Worm (Caenorhabditis elegans): ENCODE results near the gene Y41G9A.5.

Y41G9A.5 gene

ce11 chrX:2990145-2990544, 43.7 kb downstream of the Y41G9A.5 start:
- TF ChIP-seq lim-6 (tag; optimal IDR thresholded peaks at IDR 0.05): no peak
- no peak for TF ChIP-seq ceh-18 (tag; optimal IDR thresholded peaks at IDR 0.05)
- TF ChIP-seq sdc-2 (tag; optimal IDR thresholded peaks at IDR 0.05): no peak
- no peak for TF ChIP-seq zip-5 (tag; optimal IDR thresholded peaks at IDR 0.05)
- no peak for TF ChIP-seq pqm-1 (tag; optimal IDR thresholded peaks at IDR 0.05)
- no peak for TF ChIP-seq hlh-6 (tag; optimal IDR thresholded peaks at IDR 0.05)
- no peak for TF ChIP-seq gmeb-2 (tag; optimal IDR thresholded peaks at IDR 0.05)
- TF ChIP-seq ets-4 (tag; optimal IDR thresholded peaks at IDR 0.05): no peak
- no peak for TF ChIP-seq ceh-30 (tag; optimal IDR thresholded peaks at IDR 0.05)
- TF ChIP-seq pax-1 (tag; optimal IDR thresholded peaks at IDR 0.05): no peak
- no peak for TF ChIP-seq dmd-4 (tag; optimal IDR thresholded peaks at IDR 0.05; ENCODE audit: borderline replicate concordance)
- TF ChIP-seq fkh-6 (tag; optimal IDR thresholded peaks at IDR 0.05): no peak

DNA sequence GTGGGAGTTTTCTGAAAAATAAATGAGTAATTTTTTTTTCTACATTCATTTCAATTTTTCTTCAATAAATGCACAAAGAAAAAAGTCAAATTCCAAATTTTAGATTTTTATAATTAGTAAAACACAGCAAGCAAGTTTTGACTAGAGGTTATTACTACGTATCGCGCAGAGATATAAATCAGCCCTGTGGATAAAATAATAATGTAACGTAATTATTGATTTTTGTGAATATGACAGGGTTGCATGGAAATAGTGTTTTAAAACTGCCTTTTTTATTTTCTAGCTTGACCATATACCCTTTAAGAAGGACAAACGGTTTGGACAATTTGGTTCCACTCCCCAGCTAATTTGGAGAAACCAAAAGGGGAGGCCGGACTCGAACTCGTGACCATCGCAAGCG, 49.9 kb downstream of the Y41G9A.5 start:
- peak; percentile 14 for TF ChIP-seq hlh-30 (tag; optimal IDR thresholded peaks at IDR 0.05; ENCODE audit: insufficient read depth)
- TF ChIP-seq dve-1 (tag; optimal IDR thresholded peaks at IDR 0.05): no peak

DNA sequence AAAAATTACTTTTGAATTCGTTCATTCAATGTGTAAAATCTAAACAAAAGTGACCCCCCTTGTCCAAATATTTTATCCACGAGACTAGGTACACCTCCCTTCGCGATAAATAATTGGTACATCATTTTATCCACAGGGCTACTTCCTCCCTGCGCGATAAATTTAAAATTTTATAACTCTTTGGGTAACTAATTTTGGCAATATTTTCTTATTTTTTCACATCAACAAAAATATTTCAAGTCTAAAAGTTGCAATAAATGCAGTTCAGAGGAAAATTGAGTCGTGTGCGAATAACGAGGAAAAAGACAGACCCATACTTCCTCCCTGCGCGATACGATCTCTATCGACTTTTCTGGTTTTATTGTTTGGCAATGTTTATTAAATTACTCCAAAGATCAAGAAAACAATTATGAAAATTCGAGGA, 50.5 kb downstream of the Y41G9A.5 start:
- TF ChIP-seq fkh-10 (GFP tag; optimal IDR thresholded peaks at IDR 0.05): peak; percentile 47
- no peak for TF ChIP-seq lim-6 (tag; optimal IDR thresholded peaks at IDR 0.05)
- TF ChIP-seq sox-4 (tag; optimal IDR thresholded peaks at IDR 0.05): no peak
- TF ChIP-seq unc-42 (tag; optimal IDR thresholded peaks at IDR 0.05): peak; percentile 95
- TF ChIP-seq dve-1 (tag; optimal IDR thresholded peaks at IDR 0.05): peak; percentile 97
- TF ChIP-seq syd-9 (tag; optimal IDR thresholded peaks at IDR 0.05): peak; percentile 79
- TF ChIP-seq nhr-11 (tag; optimal IDR thresholded peaks at IDR 0.05): peak; percentile 94
- peak; percentile 90 for TF ChIP-seq ref-2 (tag; optimal IDR thresholded peaks at IDR 0.05)
- peak; percentile 16 for TF ChIP-seq nhr-232 (tag; optimal IDR thresholded peaks at IDR 0.05)
- peak; percentile 79 for TF ChIP-seq pqm-1 (tag; optimal IDR thresholded peaks at IDR 0.05)
- TF ChIP-seq ceh-45 (GFP tag; IDR thresholded peaks at IDR 0.05): peak; percentile 77
- no peak for TF ChIP-seq K02D7.2 (tag; optimal IDR thresholded peaks at IDR 0.05)
- peak; percentile 58 for TF ChIP-seq ceh-2 (tag; optimal IDR thresholded peaks at IDR 0.05)
- TF ChIP-seq C38D4.7 (GFP tag; optimal IDR thresholded peaks at IDR 0.05): no peak
- TF ChIP-seq dmd-4 (tag; optimal IDR thresholded peaks at IDR 0.05; ENCODE audit: borderline replicate concordance): no peak
- peak; percentile 97 for TF ChIP-seq ceh-18 (tag; optimal IDR thresholded peaks at IDR 0.05)
- TF ChIP-seq pat-9 (tag; optimal IDR thresholded peaks at IDR 0.05): peak; percentile 55
- TF ChIP-seq che-1 (tag; optimal IDR thresholded peaks at IDR 0.05): no peak
- TF ChIP-seq ceh-31 (tag; optimal IDR thresholded peaks at IDR 0.05): peak; percentile 95
- peak; percentile 5 for TF ChIP-seq npax-4 (tag; optimal IDR thresholded peaks at IDR 0.05)
- TF ChIP-seq F13H6.1 (tag; optimal IDR thresholded peaks at IDR 0.05): peak; percentile 56
- peak; percentile 58 for TF ChIP-seq hlh-30 (tag; optimal IDR thresholded peaks at IDR 0.05; ENCODE audit: insufficient read depth)
- TF ChIP-seq Y22D7AL.16 (tag; optimal IDR thresholded peaks at IDR 0.05): no peak
- peak; percentile 42 for TF ChIP-seq ceh-30 (tag; optimal IDR thresholded peaks at IDR 0.05)
- TF ChIP-seq fkh-6 (tag; optimal IDR thresholded peaks at IDR 0.05): no peak
- TF ChIP-seq ceh-34 (tag; optimal IDR thresholded peaks at IDR 0.05): peak; percentile 88
- peak; percentile 72 for TF ChIP-seq ets-4 (tag; optimal IDR thresholded peaks at IDR 0.05)
- TF ChIP-seq unc-86 (tag; optimal IDR thresholded peaks at IDR 0.05): peak; percentile 86
- no peak for TF ChIP-seq T23F11.4 (GFP tag; optimal IDR thresholded peaks at IDR 0.05)
- TF ChIP-seq hlh-8 (tag; optimal IDR thresholded peaks at IDR 0.05): peak; percentile 27
- TF ChIP-seq ceh-19 (GFP tag; optimal IDR thresholded peaks at IDR 0.05): no peak
- TF ChIP-seq ama-1 (optimal IDR thresholded peaks at IDR 0.05): no peak
- TF ChIP-seq lin-11 (tag; optimal IDR thresholded peaks at IDR 0.05): peak; percentile 28
- peak; percentile 6 for TF ChIP-seq odd-2 (tag; optimal IDR thresholded peaks at IDR 0.05)
- peak; percentile 42; the same call in 1 of the 2 replicates for TF ChIP-seq unc-3 (GFP tag; conservative IDR thresholded peaks at IDR 0.05)
- TF ChIP-seq unc-3 (tag; optimal IDR thresholded peaks at IDR 0.05): peak; percentile 85
- TF ChIP-seq hlh-13 (GFP tag; optimal IDR thresholded peaks at IDR 0.05): peak; percentile 33
- TF ChIP-seq pros-1 (tag; optimal IDR thresholded peaks at IDR 0.05): peak; percentile 89
- peak; percentile 63 for TF ChIP-seq C08G9.2 (tag; optimal IDR thresholded peaks at IDR 0.05)
- TF ChIP-seq ceh-14 (tag; optimal IDR thresholded peaks at IDR 0.05): peak; percentile 88
- TF ChIP-seq mec-3 (tag; optimal IDR thresholded peaks at IDR 0.05; ENCODE audit: borderline replicate concordance): no peak
- TF ChIP-seq hlh-15 (tag; optimal IDR thresholded peaks at IDR 0.05): peak; percentile 40
- TF ChIP-seq pha-4 (tag; optimal IDR thresholded peaks at IDR 0.05): no peak
- peak; percentile 51 for TF ChIP-seq ceh-48 (tag; optimal IDR thresholded peaks at IDR 0.05)
